Fruit fly (Drosophila melanogaster) whole organism, pupa: ENCODE data around the gene COX5B.
A peak's percentile ranks its signal among the peaks of the same experiment; 100 is the strongest.

Experiments used
- CG10348 ChIP-seq: fragments of 200-800 bp; sonication (Bioruptor generic); IDR thresholded peaks from 2 replicates; pipeline ENCODE4 v1.3.6; 2022; ENCODE audit warnings: missing biosample characterization, missing genetic modification characterization
- CG12605 ChIP-seq: fragments of 200-800 bp; sonication (Bioruptor generic); IDR thresholded peaks from 2 replicates; pipeline ENCODE4 v1.3.6; 2022; ENCODE audit warnings: missing biosample characterization, missing genetic modification characterization
- CG13204 ChIP-seq: fragments of 200-800 bp; sonication (Bioruptor generic); optimal IDR thresholded peaks from 2 replicates; lab custom pipeline; 2018; ENCODE audit warnings: missing biosample characterization, mild to moderate bottlenecking, missing genetic modification characterization, moderate library complexity
- CG14655 ChIP-seq: fragments of 200-800 bp; sonication (Bioruptor generic); optimal IDR thresholded peaks from 3 replicates; lab custom pipeline; 2017; ENCODE audit warnings: mild to moderate bottlenecking, missing biosample characterization, missing genetic modification reagents, missing genetic modification characterization
- CG15710 ChIP-seq: fragments of 200-800 bp; sonication (Bioruptor generic); optimal IDR thresholded peaks from 2 replicates; lab custom pipeline; 2018; ENCODE audit warnings: missing biosample characterization, mild to moderate bottlenecking, missing genetic modification characterization, moderate library complexity
- CG17806 ChIP-seq: fragments of 200-800 bp; sonication (Bioruptor generic); optimal IDR thresholded peaks from 2 replicates; lab custom pipeline; 2018; ENCODE audit warnings: missing biosample characterization, mild to moderate bottlenecking, missing genetic modification characterization, moderate library complexity
- CG32121 ChIP-seq: fragments of 200-800 bp; sonication (Bioruptor generic); IDR thresholded peaks from 2 replicates; pipeline ENCODE4 v1.3.6; 2022; ENCODE audit warnings: missing biosample characterization, missing genetic modification characterization
- CG34367 ChIP-seq: fragments of 200-800 bp; sonication (Bioruptor generic); optimal IDR thresholded peaks from 2 replicates; lab custom pipeline; 2018; ENCODE audit warnings: missing biosample characterization, mild to moderate bottlenecking, missing genetic modification characterization
- CG4496 ChIP-seq: fragments of 200-800 bp; sonication (Bioruptor generic); IDR thresholded peaks from 3 replicates; pipeline ENCODE4 v1.3.6; 2022; ENCODE audit warnings: missing biosample characterization, missing genetic modification characterization
- CG8159 ChIP-seq: fragments of 200-800 bp; sonication (Bioruptor generic); optimal IDR thresholded peaks from 3 replicates; lab custom pipeline; 2018; ENCODE audit warnings: missing biosample characterization, mild to moderate bottlenecking, missing genetic modification characterization, moderate library complexity
- CG8301 ChIP-seq: fragments of 200-800 bp; sonication (Bioruptor generic); optimal IDR thresholded peaks from 2 replicates; lab custom pipeline; 2018; ENCODE audit warnings: missing biosample characterization, mild to moderate bottlenecking, missing genetic modification characterization
- CG9948 ChIP-seq: fragments of 200-800 bp; sonication (Bioruptor generic); optimal IDR thresholded peaks from 2 replicates; lab custom pipeline; 2018; ENCODE audit warnings: missing biosample characterization, mild to moderate bottlenecking, missing genetic modification characterization, moderate library complexity
- D1 ChIP-seq: fragments of 200-800 bp; sonication (Bioruptor generic); optimal IDR thresholded peaks from 2 replicates; lab custom pipeline; 2018; ENCODE audit warnings: missing biosample characterization, mild to moderate bottlenecking, missing genetic modification characterization, moderate library complexity
- EcR ChIP-seq: fragments of 200-800 bp; sonication (Bioruptor generic); optimal IDR thresholded peaks from 3 replicates; lab custom pipeline; 2019; ENCODE audit warnings: missing biosample characterization, missing genetic modification characterization, mild to moderate bottlenecking, moderate library complexity, missing genetic modification reagents
- Ets98B ChIP-seq: fragments of 200-800 bp; sonication (Bioruptor generic); IDR thresholded peaks from 2 replicates; pipeline ENCODE4 v1.3.6; 2022; ENCODE audit warnings: missing biosample characterization, missing genetic modification characterization
- Pif1A ChIP-seq: fragments of 200-800 bp; sonication (Bioruptor generic); optimal IDR thresholded peaks from 3 replicates; lab custom pipeline; 2016; ENCODE audit warnings: missing biosample characterization, missing genetic modification characterization
- Pif1B ChIP-seq: fragments of 200-800 bp; sonication (Bioruptor generic); optimal IDR thresholded peaks from 3 replicates; lab custom pipeline; 2016; ENCODE audit warnings: missing biosample characterization, missing genetic modification characterization
- Snoo ChIP-seq: fragments of 200-800 bp; sonication (Bioruptor generic); optimal IDR thresholded peaks from 3 replicates; lab custom pipeline; 2017; ENCODE audit warnings: missing biosample characterization, mild to moderate bottlenecking, missing genetic modification characterization, inconsistent platforms
- fd96Ca ChIP-seq: fragments of 200-800 bp; sonication (Bioruptor generic); IDR thresholded peaks from 3 replicates; pipeline ENCODE4 v1.3.6; 2022; ENCODE audit warnings: missing biosample characterization, missing genetic modification characterization
- gl ChIP-seq: fragments of 200-800 bp; sonication (Bioruptor generic); optimal IDR thresholded peaks from 2 replicates; lab custom pipeline; 2018; ENCODE audit warnings: missing biosample characterization, mild to moderate bottlenecking, missing genetic modification characterization
- rn ChIP-seq: fragments of 200-800 bp; sonication (Bioruptor generic); IDR thresholded peaks from 2 replicates; pipeline ENCODE4 v1.3.6; 2022; ENCODE audit warnings: missing biosample characterization, missing genetic modification characterization

COX5B gene

dm6 chr2L:6531985-6532699, 25.5 kb upstream of the COX5B start:
- TF ChIP-seq gl (tag; lab: Kevin White, UChicago) (no peak), CG17806 (tag; lab: Kevin White, UChicago) (no peak), rn (GFP tag; lab: Robert Waterston, UW) (no peak), EcR (no peak), CG32121 (GFP tag; lab: Robert Waterston, UW) (no peak), Ets98B (GFP tag; lab: Robert Waterston, UW) (no peak), CG34367 (tag; lab: Kevin White, UChicago) (no peak), D1 (no peak), Snoo (no peak), CG14655 (no peak), CG8159 (no peak)

dm6 chr2L:6532977-6533376, 24.6 kb upstream of the COX5B start:
- no peak for TF ChIP-seq gl (tag; lab: Kevin White, UChicago)
- TF ChIP-seq fd96Ca (GFP tag; lab: Robert Waterston, UW): no peak
- no peak for TF ChIP-seq CG15710
- TF ChIP-seq Ets98B (GFP tag; lab: Robert Waterston, UW): no peak
- TF ChIP-seq Pif1B (GFP tag; lab: Kevin White, UChicago): no peak
- no peak for TF ChIP-seq D1
- TF ChIP-seq CG9948 (tag; lab: Kevin White, UChicago): no peak
- no peak for TF ChIP-seq CG8301 (tag; lab: Kevin White, UChicago)
- TF ChIP-seq CG17806 (tag; lab: Kevin White, UChicago): no peak
- no peak for TF ChIP-seq rn (GFP tag; lab: Robert Waterston, UW)
- TF ChIP-seq CG34367 (tag; lab: Kevin White, UChicago): no peak
- no peak for TF ChIP-seq CG4496
- TF ChIP-seq, all 21 proteins: peak for 0

- TF ChIP-seq gl (tag; lab: Kevin White, UChicago): no peak
- TF ChIP-seq EcR: no peak
- no peak for TF ChIP-seq Ets98B (GFP tag; lab: Robert Waterston, UW)
- TF ChIP-seq CG13204 (GFP tag; lab: Kevin White, UChicago): peak; percentile 0
- TF ChIP-seq Pif1A (GFP tag; lab: Kevin White, UChicago): no peak
- TF ChIP-seq CG17806 (tag; lab: Kevin White, UChicago): no peak
- TF ChIP-seq CG8159: no peak
- no peak for TF ChIP-seq CG14655
Measured at dm6 chr2L:6533719-6534118, 23.9 kb upstream of the COX5B start.

- TF ChIP-seq CG12605 (GFP tag; lab: Robert Waterston, UW) (no peak), CG15710 (no peak), D1 (no peak), Snoo (no peak), CG8301 (tag; lab: Kevin White, UChicago) (no peak), CG14655 (no peak), CG32121 (GFP tag; lab: Robert Waterston, UW) (no peak), rn (GFP tag; lab: Robert Waterston, UW) (no peak)
Measured at dm6 chr2L:6534125-6534815, 23.3 kb upstream of the COX5B start.

- TF ChIP-seq EcR (peak; percentile 3), CG14655 (no peak)
Measured at dm6 chr2L:6536044-6536581, 21.5 kb upstream of the COX5B start.

dm6 chr2L:6539623-6540381, 17.8 kb upstream of the COX5B start:
- no peak for TF ChIP-seq EcR
- no peak for TF ChIP-seq CG14655
- TF ChIP-seq CG12605 (GFP tag; lab: Robert Waterston, UW): no peak
- no peak for TF ChIP-seq Pif1B (GFP tag; lab: Kevin White, UChicago)
- TF ChIP-seq fd96Ca (GFP tag; lab: Robert Waterston, UW): no peak
- no peak for TF ChIP-seq CG13204 (GFP tag; lab: Kevin White, UChicago)
- TF ChIP-seq D1: no peak
- no peak for TF ChIP-seq CG9948 (tag; lab: Kevin White, UChicago)
- TF ChIP-seq Ets98B (GFP tag; lab: Robert Waterston, UW): no peak
- no peak for TF ChIP-seq rn (GFP tag; lab: Robert Waterston, UW)
- TF ChIP-seq CG8159: no peak
- no peak for TF ChIP-seq gl (tag; lab: Kevin White, UChicago)
- no peak for TF ChIP-seq CG10348 (GFP tag; lab: Robert Waterston, UW)
- TF ChIP-seq Pif1A (GFP tag; lab: Kevin White, UChicago): no peak
- TF ChIP-seq CG8301 (tag; lab: Kevin White, UChicago): no peak
- TF ChIP-seq, all 21 proteins: peak for 0
